Worm (Caenorhabditis elegans) whole organism, L1 larva: ENCODE results near the gene Y62F5A.10.

Experiments used
- C04F5.9 ChIP-seq: sonication (generic microtip); optimal IDR thresholded peaks from 2 replicates; lab custom pipeline; 2016; ENCODE audit warnings: missing genetic modification characterization, missing compliant biosample characterization
- C16A3.4 ChIP-seq: fragments of 150-350 bp; optimal IDR thresholded peaks from 2 replicates; lab custom pipeline; 2014; ENCODE audit warnings: missing biosample characterization, missing genetic modification characterization
- C34B4.2 ChIP-seq: sonication (generic microtip); optimal IDR thresholded peaks from 2 replicates; lab custom pipeline; 2017; ENCODE audit warnings: mild to moderate bottlenecking, missing genetic modification characterization, missing compliant biosample characterization
- F16B12.6 ChIP-seq: fragments of 150-350 bp; optimal IDR thresholded peaks from 2 replicates; lab custom pipeline; 2014; ENCODE audit warnings: missing biosample characterization, missing genetic modification characterization
- Y116A8C.19 ChIP-seq: sonication (generic microtip); optimal IDR thresholded peaks from 2 replicates; lab custom pipeline; 2016; ENCODE audit warnings: missing compliant biosample characterization, missing genetic modification characterization, borderline replicate concordance
- aly-2 ChIP-seq: fragments of 150-350 bp; optimal IDR thresholded peaks from 2 replicates; lab custom pipeline; 2014; ENCODE audit warnings: missing biosample characterization, missing genetic modification characterization
- ama-1 ChIP-seq: fragments of 150-350 bp; optimal IDR thresholded peaks from 2 replicates; lab custom pipeline; 2014
- blmp-1 ChIP-seq: fragments of 150-350 bp; optimal IDR thresholded peaks from 2 replicates; lab custom pipeline; 2014; ENCODE audit warnings: missing biosample characterization, missing genetic modification characterization
- ceh-8 ChIP-seq: fragments of 200-800 bp; sonication (Bioruptor generic); optimal IDR thresholded peaks from 2 replicates; lab custom pipeline; 2018; ENCODE audit warnings: mild to moderate bottlenecking, missing genetic modification characterization, moderate library complexity, missing compliant biosample characterization
- ceh-82 ChIP-seq, 3 experiments: fragments of 150-350 bp in 1 of 3; sonication (generic microtip) in 2 of 3; optimal IDR thresholded peaks; 2 replicates each; lab custom pipeline; 2014 to 2017; ENCODE audit warnings: missing biosample characterization in 3 of 3, missing genetic modification characterization in 3 of 3
- ceh-88 ChIP-seq: fragments of 200-800 bp; sonication (Bioruptor generic); IDR thresholded peaks from 2 replicates; pipeline ENCODE4 v1.3.6; 2022; ENCODE audit warnings: missing genetic modification characterization, missing compliant biosample characterization
- dpl-1 ChIP-seq, 3 experiments: fragments of 150-350 bp in 2 of 3; sonication (generic microtip) in 1 of 3; optimal IDR thresholded peaks; 2 replicates each; lab custom pipeline; 2014 to 2017; ENCODE audit warnings: missing biosample characterization in 3 of 3, missing genetic modification characterization in 3 of 3, missing genetic modification reagents in 3 of 3
- dsc-1 ChIP-seq: sonication (generic microtip); optimal IDR thresholded peaks from 2 replicates; lab custom pipeline; 2016; ENCODE audit warnings: mild to moderate bottlenecking, missing genetic modification characterization, missing compliant biosample characterization
- efl-1 ChIP-seq, 4 experiments: fragments of 150-350 bp; optimal IDR thresholded peaks in 3 of 4; peaks in 1 of 4; 1 replicate in 1 of 4; 2 replicates in 3 of 4; lab custom pipeline; 2014; ENCODE audit warnings: missing biosample characterization in 2 of 4, missing genetic modification characterization in 2 of 4, missing genetic modification reagents in 2 of 4
- efl-3 ChIP-seq: fragments of 200-800 bp; sonication (Bioruptor generic); optimal IDR thresholded peaks from 2 replicates; lab custom pipeline; 2018; ENCODE audit warnings: mild to moderate bottlenecking, missing genetic modification characterization, missing compliant biosample characterization
- egl-13 ChIP-seq: sonication (generic microtip); optimal IDR thresholded peaks from 2 replicates; lab custom pipeline; 2016; ENCODE audit warnings: missing genotype, missing genetic modification reagents, missing genetic modification characterization, missing compliant biosample characterization
- elt-3 ChIP-seq, 6 experiments: fragments of 150-350 bp in 1 of 6; sonication (generic microtip); optimal IDR thresholded peaks; 2 replicates each; lab custom pipeline; 2017 to 2018; ENCODE audit warnings: missing biosample characterization in 6 of 6, missing genetic modification characterization in 6 of 6, inconsistent platforms in 1 of 6
- ets-5 ChIP-seq: fragments of 200-800 bp; sonication (Bioruptor generic); IDR thresholded peaks from 2 replicates; pipeline ENCODE4 v1.3.6; 2022; ENCODE audit warnings: missing genetic modification characterization, missing compliant biosample characterization
- fkh-10 ChIP-seq: sonication (generic microtip); optimal IDR thresholded peaks from 2 replicates; lab custom pipeline; 2017; ENCODE audit warnings: missing biosample characterization, missing genetic modification reagents, missing genetic modification characterization
- fkh-8 ChIP-seq: sonication (generic microtip); optimal IDR thresholded peaks from 2 replicates; lab custom pipeline; 2016; ENCODE audit warnings: mild to moderate bottlenecking, missing genetic modification characterization, missing compliant biosample characterization
- grh-1 ChIP-seq: fragments of 200-800 bp; sonication (Bioruptor generic); IDR thresholded peaks from 2 replicates; pipeline ENCODE4 v1.3.6; 2022; ENCODE audit warnings: missing genetic modification reagents, missing genetic modification characterization, missing compliant biosample characterization
- lin-14 ChIP-seq: fragments of 200-800 bp; sonication (Bioruptor generic); optimal IDR thresholded peaks from 2 replicates; lab custom pipeline; 2018; ENCODE audit warnings: mild to moderate bottlenecking, missing genetic modification characterization, moderate library complexity, missing compliant biosample characterization
- lin-35 ChIP-seq, 2 experiments: fragments of 150-350 bp; optimal IDR thresholded peaks; 2 replicates each; lab custom pipeline; 2014; ENCODE audit warnings: missing biosample characterization in 2 of 2, missing genetic modification characterization in 2 of 2, missing genetic modification reagents in 2 of 2
- lin-39 ChIP-seq: fragments of 150-350 bp; optimal IDR thresholded peaks from 2 replicates; lab custom pipeline; 2014; ENCODE audit warnings: missing biosample characterization, missing genetic modification reagents, missing genetic modification characterization
- lsy-2 ChIP-seq, 2 experiments: fragments of 150-350 bp; optimal IDR thresholded peaks; 2 replicates each; lab custom pipeline; 2014; ENCODE audit warnings: missing biosample characterization in 2 of 2, missing genetic modification characterization in 2 of 2
- mab-9 ChIP-seq: fragments of 200-800 bp; sonication (Bioruptor generic); IDR thresholded peaks from 2 replicates; pipeline ENCODE4 v1.3.6; 2022; ENCODE audit warnings: missing genetic modification reagents, missing genetic modification characterization, missing compliant biosample characterization
- mef-2 ChIP-seq: fragments of 150-350 bp; optimal IDR thresholded peaks from 2 replicates; lab custom pipeline; 2014; ENCODE audit warnings: missing biosample characterization, missing genetic modification characterization
- mep-1 ChIP-seq: fragments of 150-350 bp; optimal IDR thresholded peaks from 2 replicates; lab custom pipeline; 2014; ENCODE audit warnings: missing biosample characterization, missing genetic modification characterization
- nhr-11 ChIP-seq: fragments of 150-350 bp; optimal IDR thresholded peaks from 2 replicates; lab custom pipeline; 2014; ENCODE audit warnings: missing biosample characterization, missing genetic modification characterization
- nhr-19 ChIP-seq: fragments of 200-800 bp; sonication (Bioruptor generic); conservative IDR thresholded peaks from 2 replicates; pipeline ENCODE4 v1.3.6; 2022; ENCODE audit warnings: missing genetic modification characterization, missing compliant biosample characterization
- nhr-20 ChIP-seq: sonication (generic microtip); optimal IDR thresholded peaks from 2 replicates; lab custom pipeline; 2016; ENCODE audit warnings: mild to moderate bottlenecking, missing genetic modification characterization, missing compliant biosample characterization
- nhr-47 ChIP-seq: sonication (generic microtip); optimal IDR thresholded peaks from 2 replicates; lab custom pipeline; 2016; ENCODE audit warnings: mild to moderate bottlenecking, missing genetic modification characterization, moderate library complexity, missing compliant biosample characterization
- nhr-71 ChIP-seq: sonication (generic microtip); optimal IDR thresholded peaks from 2 replicates; lab custom pipeline; 2016; ENCODE audit warnings: mild to moderate bottlenecking, missing genetic modification characterization, moderate library complexity, missing compliant biosample characterization
- nhr-76 ChIP-seq: sonication (generic microtip); optimal IDR thresholded peaks from 2 replicates; lab custom pipeline; 2017; ENCODE audit warnings: missing biosample characterization, missing genetic modification characterization
- nhr-77 ChIP-seq: fragments of 150-350 bp; optimal IDR thresholded peaks from 2 replicates; lab custom pipeline; 2014; ENCODE audit warnings: missing biosample characterization, missing genetic modification characterization
- nhr-85 ChIP-seq: sonication (generic microtip); peaks from one replicate; lab custom pipeline; 2016; ENCODE audit warnings: missing genetic modification characterization, inconsistent platforms, missing compliant biosample characterization
- nhr-90 ChIP-seq: sonication (generic microtip); optimal IDR thresholded peaks from 2 replicates; lab custom pipeline; 2016; ENCODE audit warnings: mild to moderate bottlenecking, missing genetic modification characterization, missing compliant biosample characterization; ENCODE audit not compliant: poor library complexity
- pag-3 ChIP-seq: sonication (generic microtip); optimal IDR thresholded peaks from 2 replicates; lab custom pipeline; 2017; ENCODE audit warnings: missing genetic modification characterization, mild to moderate bottlenecking, missing compliant biosample characterization, antibody characterized with exemption, borderline replicate concordance; ENCODE audit not compliant: insufficient read depth
- pqm-1 ChIP-seq: sonication (generic microtip); optimal IDR thresholded peaks from 3 replicates; lab custom pipeline; 2017; ENCODE audit warnings: missing biosample characterization, missing genetic modification characterization
- skn-1 ChIP-seq: fragments of 150-350 bp; optimal IDR thresholded peaks from 2 replicates; lab custom pipeline; 2014; ENCODE audit warnings: missing biosample characterization, missing genetic modification characterization
- snu-23 ChIP-seq: sonication (generic microtip); optimal IDR thresholded peaks from 2 replicates; lab custom pipeline; 2016; ENCODE audit warnings: missing genetic modification characterization, missing compliant biosample characterization
- sox-4 ChIP-seq: sonication (generic microtip); optimal IDR thresholded peaks from 2 replicates; lab custom pipeline; 2016; ENCODE audit warnings: missing genetic modification characterization, missing compliant biosample characterization
- sptf-1 ChIP-seq: fragments of 150-350 bp; optimal IDR thresholded peaks from 2 replicates; lab custom pipeline; 2014; ENCODE audit warnings: missing biosample characterization, missing genetic modification characterization
- sup-37 ChIP-seq: fragments of 200-800 bp; sonication (Bioruptor generic); optimal IDR thresholded peaks from 2 replicates; lab custom pipeline; 2018; ENCODE audit warnings: mild to moderate bottlenecking, missing genetic modification characterization, missing compliant biosample characterization
- unc-130 ChIP-seq: fragments of 150-350 bp; optimal IDR thresholded peaks from 2 replicates; lab custom pipeline; 2017; ENCODE audit warnings: missing biosample characterization, missing genetic modification characterization, inconsistent platforms
- unc-62 ChIP-seq: fragments of 150-350 bp; optimal IDR thresholded peaks from 2 replicates; lab custom pipeline; 2014; ENCODE audit warnings: missing biosample characterization, missing genetic modification reagents, missing genetic modification characterization
- xbp-1 ChIP-seq: sonication (generic microtip); optimal IDR thresholded peaks from 2 replicates; lab custom pipeline; 2016; ENCODE audit warnings: missing genetic modification characterization, missing compliant biosample characterization
- zag-1 ChIP-seq: fragments of 150-350 bp; optimal IDR thresholded peaks from 2 replicates; lab custom pipeline; 2014; ENCODE audit warnings: missing biosample characterization, missing genetic modification characterization
- zip-4 ChIP-seq: fragments of 200-800 bp; sonication (Bioruptor generic); optimal IDR thresholded peaks from 2 replicates; lab custom pipeline; 2018; ENCODE audit warnings: mild to moderate bottlenecking, missing genetic modification characterization, moderate library complexity, missing compliant biosample characterization
- ztf-11 ChIP-seq, 2 experiments: sonication (generic microtip); optimal IDR thresholded peaks; 2 replicates each; lab custom pipeline; 2016 to 2017; ENCODE audit warnings: missing genetic modification characterization in 2 of 2, missing biosample characterization in 1 of 2, missing compliant biosample characterization in 1 of 2

Gene Y62F5A.10

DNA sequence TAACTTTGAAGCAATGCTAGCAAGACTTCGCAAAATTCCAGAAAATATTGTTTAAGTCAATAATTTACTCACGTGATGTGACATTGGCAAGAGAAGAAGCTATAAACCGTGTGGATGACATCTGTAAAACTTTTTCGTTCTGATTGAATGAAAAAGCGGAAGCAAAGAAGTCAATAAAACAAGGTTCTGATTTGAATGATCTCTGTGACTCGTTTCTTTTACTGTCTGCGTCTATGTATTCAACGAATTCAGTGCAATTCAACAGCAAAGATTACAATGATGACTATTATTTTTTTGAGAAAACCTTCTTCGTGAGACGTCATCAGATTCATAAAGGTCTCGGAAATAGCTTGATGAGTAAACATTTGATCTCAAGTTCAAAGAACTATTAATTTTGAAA lies 28.6 kb upstream of the Y62F5A.10 start, which contains the start of gene hacl-1:
hacl-1 (minus strand) TSS at position 121 of the 400 bp plus-strand sequence.
- TF ChIP-seq grh-1 (GFP tag; lab: Robert Waterston, UW) (no peak), nhr-90 (tag; lab: Kevin White, UChicago) (peak; percentile 14), C04F5.9 (tag; lab: Kevin White, UChicago) (no peak), nhr-47 (peak; percentile 34), lin-14 (GFP tag; lab: Kevin White, UChicago) (peak; percentile 35), lin-39 (tag; lab: Kevin White, UChicago) (no peak), blmp-1 (tag; lab: Kevin White, UChicago) (peak; percentile 44), mef-2 (tag; lab: Kevin White, UChicago) (no peak), lsy-2 (tag; optimal IDR thresholded peaks at IDR 0.05; lab: Kevin White, UChicago) (peak; percentile 29 to 40), mab-9 (no peak), ets-5 (GFP tag; lab: Robert Waterston, UW) (no peak), ceh-88 (no peak), F16B12.6 (no peak), sptf-1 (tag; lab: Kevin White, UChicago) (no peak), pqm-1 (tag; lab: Kevin White, UChicago) (no peak), skn-1 (tag; lab: Kevin White, UChicago) (peak; percentile 31), nhr-71 (peak; percentile 74), elt-3 (tag; optimal IDR thresholded peaks at IDR 0.05; lab: Kevin White, UChicago) (peak in 1 of 6 experiments; percentile 21), snu-23 (GFP tag; lab: Kevin White, UChicago) (peak; percentile 30), C16A3.4 (tag; lab: Kevin White, UChicago) (no peak), nhr-85 (tag; lab: Kevin White, UChicago) (peak; percentile 87), pag-3 (tag; lab: Kevin White, UChicago) (no peak), nhr-20 (tag; lab: Kevin White, UChicago) (peak; percentile 64), xbp-1 (peak; percentile 11), mep-1 (tag; lab: Kevin White, UChicago) (peak; percentile 28), sox-4 (tag; lab: Kevin White, UChicago) (no peak), nhr-77 (tag; lab: Kevin White, UChicago) (no peak), efl-3 (GFP tag; lab: Kevin White, UChicago) (no peak), dsc-1 (tag; lab: Kevin White, UChicago) (no peak), fkh-10 (GFP tag; lab: Kevin White, UChicago) (no peak), ztf-11 (tag; optimal IDR thresholded peaks at IDR 0.05; lab: Kevin White, UChicago) (no peak), ceh-82 (tag; optimal IDR thresholded peaks at IDR 0.05; lab: Kevin White, UChicago) (no peak), fkh-8 (tag; lab: Kevin White, UChicago) (peak; percentile 76), efl-1 (optimal IDR thresholded peaks at IDR 0.05; lab: Kevin White, UChicago) (no peak), efl-1 (GFP tag; optimal IDR thresholded peaks at IDR 0.05 in 1 of 2; lab: Kevin White, UChicago) (peak in 1 of 2 experiments; percentile 91), dpl-1 (GFP tag; optimal IDR thresholded peaks at IDR 0.05; lab: Kevin White, UChicago) (peak in 1 of 3 experiments; percentile 9), lin-35 (GFP tag; optimal IDR thresholded peaks at IDR 0.05; lab: Kevin White, UChicago) (peak in 1 of 2 experiments; percentile 36), C34B4.2 (tag; lab: Kevin White, UChicago) (no peak), nhr-19 (GFP tag; lab: Robert Waterston, UW) (peak; percentile 49), unc-130 (tag; lab: Kevin White, UChicago) (no peak)

DNA sequence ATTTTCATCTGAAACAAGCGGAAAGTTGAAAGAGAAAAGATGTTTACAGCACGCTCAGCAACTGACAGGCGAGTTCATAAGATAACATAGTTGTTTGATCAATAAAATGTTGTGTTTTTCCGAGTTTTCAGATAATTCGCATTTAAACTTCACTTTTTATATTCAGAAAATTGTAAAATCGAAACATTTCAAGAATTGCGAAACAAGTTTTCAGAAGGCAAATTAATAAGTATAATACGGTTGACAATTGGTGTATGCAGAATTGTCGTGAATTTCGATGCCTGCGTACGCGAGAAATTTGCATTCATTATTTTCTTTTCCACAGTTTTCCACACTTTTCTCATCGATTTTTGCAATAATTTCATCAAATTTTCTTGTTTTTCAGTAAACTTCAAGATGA lies 26.1 kb upstream of the Y62F5A.10 start, which contains the start of the genes ooc-3 and B0334.4:
ooc-3 (minus strand) TSS at position 15 of the 400 bp plus-strand sequence.
B0334.4 (plus strand) TSS at position 386 of the 400 bp plus-strand sequence.
- TF ChIP-seq zag-1 (no peak), aly-2 (peak; percentile 16), zip-4 (GFP tag; lab: Kevin White, UChicago) (peak; percentile 32), egl-13 (tag; lab: Kevin White, UChicago) (no peak), Y116A8C.19 (tag; lab: Kevin White, UChicago) (no peak), unc-62 (GFP tag; lab: Kevin White, UChicago) (no peak), mep-1 (tag; lab: Kevin White, UChicago) (peak; percentile 29), ceh-8 (GFP tag; lab: Kevin White, UChicago) (no peak), ztf-11 (tag; optimal IDR thresholded peaks at IDR 0.05; lab: Kevin White, UChicago) (no peak), dsc-1 (tag; lab: Kevin White, UChicago) (no peak), nhr-76 (tag; lab: Kevin White, UChicago) (no peak), ama-1 (lab: Kevin White, UChicago) (no peak), dpl-1 (GFP tag; optimal IDR thresholded peaks at IDR 0.05; lab: Kevin White, UChicago) (peak; percentile 14 to 67 (median 34)), nhr-11 (no peak), sup-37 (GFP tag; lab: Kevin White, UChicago) (no peak), nhr-47 (peak; percentile 32), F16B12.6 (peak; percentile 81), ceh-88 (no peak), nhr-20 (tag; lab: Kevin White, UChicago) (no peak), ceh-82 (tag; optimal IDR thresholded peaks at IDR 0.05; lab: Kevin White, UChicago) (peak in 2 of 3 experiments; percentile 18 to 48), C16A3.4 (tag; lab: Kevin White, UChicago) (peak; percentile 16)
